Worm (Caenorhabditis elegans): ENCODE data around the gene K08H2.2.

The K08H2.2 gene

DNA sequence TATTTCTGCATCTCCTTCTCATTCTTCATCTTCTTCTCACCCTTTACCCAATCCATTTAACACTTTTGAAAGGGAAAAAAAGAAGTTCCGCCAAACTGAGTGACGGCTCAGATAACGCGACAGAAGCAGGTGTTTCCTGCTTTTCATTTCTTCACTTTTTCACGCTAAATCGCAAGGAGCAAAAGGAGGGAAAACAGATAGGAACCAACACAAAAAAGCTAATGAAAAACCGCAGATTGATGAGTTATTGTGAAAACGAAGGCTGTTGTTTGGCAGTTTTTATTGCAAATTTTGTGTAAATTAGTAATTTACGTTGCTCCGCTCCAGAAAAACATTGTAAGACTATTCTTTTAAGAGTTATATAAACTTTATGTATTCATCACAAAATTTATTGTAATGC is 34.5 kb downstream of the K08H2.2 start:
- TF ChIP-seq hmg-1.2 (GFP tag; IDR thresholded peaks at IDR 0.05) (no peak), rec-8 (tag; optimal IDR thresholded peaks at IDR 0.05) (no peak), ztf-18 (tag; optimal IDR thresholded peaks at IDR 0.05) (no peak), ceh-58 (GFP tag; IDR thresholded peaks at IDR 0.05) (no peak), hsf-1 (GFP tag; IDR thresholded peaks at IDR 0.05) (no peak), lin-54 (GFP tag; optimal IDR thresholded peaks at IDR 0.05) (no peak), ztf-26 (tag; optimal IDR thresholded peaks at IDR 0.05) (no peak), nhr-179 (tag; optimal IDR thresholded peaks at IDR 0.05) (no peak), hrde-1 (tag; optimal IDR thresholded peaks at IDR 0.05; ENCODE audit: borderline replicate concordance) (no peak), attf-5 (GFP tag; optimal IDR thresholded peaks at IDR 0.05) (no peak), egl-18 (GFP tag; IDR thresholded peaks at IDR 0.05) (no peak), ZK185.1 (tag; optimal IDR thresholded peaks at IDR 0.05; ENCODE audit: poor library complexity, severe bottlenecking) (no peak), ceh-40 (GFP tag; IDR thresholded peaks at IDR 0.05) (no peak), Y53F4B.3 (GFP tag; IDR thresholded peaks at IDR 0.05) (no peak), lag-1 (GFP tag; IDR thresholded peaks at IDR 0.05) (no peak), mxl-1 (tag; optimal IDR thresholded peaks at IDR 0.05) (no peak), Y67H2A.10 (GFP tag; conservative IDR thresholded peaks at IDR 0.05) (no peak), pbrm-1 (GFP tag; IDR thresholded peaks at IDR 0.05) (no peak)

DNA sequence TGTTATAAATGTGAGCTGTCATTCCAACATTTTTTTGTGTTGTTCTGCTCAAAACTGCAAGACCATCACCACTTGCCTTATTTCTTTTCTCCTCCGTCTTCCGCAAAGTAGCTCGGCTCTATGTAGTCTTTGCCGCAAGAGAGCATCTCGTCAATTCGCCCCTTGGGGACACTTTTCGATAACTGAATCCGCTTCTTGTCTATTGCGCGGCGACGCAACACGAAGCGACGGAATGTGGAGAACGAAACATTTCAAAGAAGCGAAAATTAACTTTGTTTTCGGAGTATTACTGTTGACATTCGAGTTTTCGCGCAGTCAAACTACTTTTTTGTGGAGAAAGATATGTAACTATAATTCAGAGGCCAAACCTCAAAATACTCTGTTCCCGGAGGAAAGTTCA is 36.6 kb downstream of the K08H2.2 start:
- TF ChIP-seq bed-1 (GFP tag; IDR thresholded peaks at IDR 0.05) (no peak), nhr-27 (tag; optimal IDR thresholded peaks at IDR 0.05) (no peak), K11D2.4 (GFP tag; IDR thresholded peaks at IDR 0.05) (no peak), die-1 (tag; optimal IDR thresholded peaks at IDR 0.05) (no peak), aptf-2 (GFP tag; conservative IDR thresholded peaks at IDR 0.05) (no peak), ceh-40 (GFP tag; IDR thresholded peaks at IDR 0.05) (no peak), snpc-4 (GFP tag; optimal IDR thresholded peaks at IDR 0.05) (no peak), snpc-4 (tag; optimal IDR thresholded peaks at IDR 0.05) (no peak), mel-28 (tag; optimal IDR thresholded peaks at IDR 0.05; ENCODE audit: borderline replicate concordance) (no peak), efl-1 (GFP tag; optimal IDR thresholded peaks at IDR 0.05) (no peak), F49E8.2 (tag; optimal IDR thresholded peaks at IDR 0.05; ENCODE audit: insufficient read depth) (no peak), egrh-3 (GFP tag; IDR thresholded peaks at IDR 0.05) (no peak), aptf-3 (GFP tag; IDR thresholded peaks at IDR 0.05) (no peak), ztf-26 (tag; optimal IDR thresholded peaks at IDR 0.05) (no peak), egl-44 (GFP tag; IDR thresholded peaks at IDR 0.05) (no peak), rec-8 (tag; optimal IDR thresholded peaks at IDR 0.05) (no peak), pha-4 (tag; optimal IDR thresholded peaks at IDR 0.05) (no peak), egl-18 (GFP tag; IDR thresholded peaks at IDR 0.05) (no peak), bed-2 (GFP tag; IDR thresholded peaks at IDR 0.05) (no peak), zfh-2 (GFP tag; conservative IDR thresholded peaks at IDR 0.05) (no peak), lin-35 (GFP tag; optimal IDR thresholded peaks at IDR 0.05) (no peak)

DNA sequence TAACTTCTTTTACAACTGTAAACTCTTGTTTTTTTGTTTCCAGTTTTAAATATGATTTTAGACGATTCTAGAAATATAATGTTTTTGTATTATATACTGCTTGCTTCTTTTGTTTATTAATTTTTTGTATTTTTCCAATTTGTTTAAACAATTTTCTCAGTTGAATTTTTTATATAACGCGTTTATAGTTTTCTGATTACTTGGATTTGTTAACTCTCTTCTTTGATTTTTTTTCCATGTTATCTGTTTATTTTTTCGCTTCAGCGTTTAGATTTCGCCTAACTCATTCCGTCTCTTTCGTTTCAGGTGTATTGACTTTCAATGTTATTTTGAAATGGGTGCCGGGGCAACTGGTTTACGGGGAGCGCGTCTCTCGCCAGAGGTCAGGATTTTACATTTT is 43.9 kb downstream of the K08H2.2 start, which contains the start of gene gpa-6:
Gene gpa-6, plus strand, starts transcription at position 301 of the 400 bp plus-strand sequence.
- no peak for TF ChIP-seq nhr-27 (tag; optimal IDR thresholded peaks at IDR 0.05)
- no peak for TF ChIP-seq lin-54 (GFP tag; optimal IDR thresholded peaks at IDR 0.05)
- no peak for TF ChIP-seq lin-40 (tag; optimal IDR thresholded peaks at IDR 0.05)
- no peak for TF ChIP-seq snpc-1.1 (tag; optimal IDR thresholded peaks at IDR 0.05; ENCODE audit: insufficient read depth)
- TF ChIP-seq lsl-1 (GFP tag; optimal IDR thresholded peaks at IDR 0.05) = no peak
- no peak for TF ChIP-seq egl-18 (GFP tag; IDR thresholded peaks at IDR 0.05)
- TF ChIP-seq zim-3 (tag; optimal IDR thresholded peaks at IDR 0.05) = no peak
- no peak for TF ChIP-seq ztf-3 (GFP tag; optimal IDR thresholded peaks at IDR 0.05)
- no peak for TF ChIP-seq die-1 (tag; optimal IDR thresholded peaks at IDR 0.05)
- TF ChIP-seq tbx-9 (tag; optimal IDR thresholded peaks at IDR 0.05; ENCODE audit: borderline replicate concordance) = no peak
- TF ChIP-seq mes-4 (tag; optimal IDR thresholded peaks at IDR 0.05) = no peak
- no peak for TF ChIP-seq ztf-22 (GFP tag; optimal IDR thresholded peaks at IDR 0.05)
- no peak for TF ChIP-seq hrde-1 (tag; optimal IDR thresholded peaks at IDR 0.05; ENCODE audit: borderline replicate concordance)
- no peak for TF ChIP-seq rpc-1 (optimal IDR thresholded peaks at IDR 0.05)
- TF ChIP-seq rpc-1 (tag; optimal IDR thresholded peaks at IDR 0.05) = no peak
- TF ChIP-seq bed-2 (GFP tag; IDR thresholded peaks at IDR 0.05) = no peak
- no peak for TF ChIP-seq Y67H2A.10 (GFP tag; conservative IDR thresholded peaks at IDR 0.05)
- no peak for TF ChIP-seq ceh-91 (GFP tag; IDR thresholded peaks at IDR 0.05)
- TF ChIP-seq D2030.7 (GFP tag; IDR thresholded peaks at IDR 0.05) = no peak

Measured in whole organism, young adult.